Worm (Caenorhabditis elegans): Measurements from ENCODE around the gene C33D9.13.
A peak's percentile ranks its signal among the peaks of the same experiment; 100 is the strongest.

ce11 chrIV:8743654-8744332 lies 41.3 kb downstream of the C33D9.13 start, which contains the start of gene F21D5.7:
- 0 out of 2 replicates have a peak, but pooled peaks have one; percentile 34 for TF ChIP-seq T22C8.4 (GFP tag; IDR thresholded peaks at IDR 0.05)
- no peak for TF ChIP-seq klf-2 (GFP tag; conservative IDR thresholded peaks at IDR 0.05)
- TF ChIP-seq med-1 (GFP tag; optimal IDR thresholded peaks at IDR 0.05; ENCODE audit: insufficient read depth) = no peak
- TF ChIP-seq tab-1 (GFP tag; IDR thresholded peaks at IDR 0.05) = no peak
- TF ChIP-seq flt-1 (GFP tag; IDR thresholded peaks at IDR 0.05) = no peak
- no peak for TF ChIP-seq ztf-23 (GFP tag; IDR thresholded peaks at IDR 0.05)
- TF ChIP-seq ztf-29 (GFP tag; IDR thresholded peaks at IDR 0.05) = no peak
- TF ChIP-seq cog-1 (tag; optimal IDR thresholded peaks at IDR 0.05) = no peak
- no peak for TF ChIP-seq ref-1 (GFP tag; conservative IDR thresholded peaks at IDR 0.05)
